Worm (Caenorhabditis elegans) whole organism, young adult: Measurements from ENCODE around the gene M106.8.

Experiments used
- F39B2.1 ChIP-seq: fragments of 200-800 bp; sonication (Bioruptor generic); IDR thresholded peaks from 2 replicates; pipeline ENCODE4 v1.3.6; 2022; ENCODE audit warnings: missing genetic modification reagents, missing genetic modification characterization, missing compliant biosample characterization
- akir-1 ChIP-seq: fragments of 200-800 bp; sonication (Bioruptor generic); optimal IDR thresholded peaks from 2 replicates; lab custom pipeline; 2018; ENCODE audit warnings: mild to moderate bottlenecking, missing genetic modification characterization, moderate library complexity, missing compliant biosample characterization
- attf-5 ChIP-seq: fragments of 200-800 bp; sonication (Bioruptor generic); optimal IDR thresholded peaks from 2 replicates; lab custom pipeline; 2018; ENCODE audit warnings: mild to moderate bottlenecking, missing genetic modification characterization, missing compliant biosample characterization
- lsy-27 ChIP-seq: sonication (generic microtip); optimal IDR thresholded peaks from 2 replicates; lab custom pipeline; 2017; ENCODE audit warnings: missing genetic modification characterization, mild to moderate bottlenecking, missing compliant biosample characterization, antibody characterized with exemption, missing genotype, borderline replicate concordance; ENCODE audit not compliant: insufficient read depth
- nfya-1 ChIP-seq: sonication (generic microtip); optimal IDR thresholded peaks from 2 replicates; lab custom pipeline; 2017; ENCODE audit warnings: antibody characterized with exemption, missing compliant biosample characterization, missing genetic modification characterization, borderline replicate concordance; ENCODE audit not compliant: insufficient read depth
- pha-4 ChIP-seq: fragments of 150-350 bp; sonication (generic microtip); optimal IDR thresholded peaks from 2 replicates; lab custom pipeline; 2014; ENCODE audit warnings: missing biosample characterization, missing genetic modification reagents, missing genetic modification characterization
- snpc-4 ChIP-seq, 5 experiments: fragments of 150-350 bp in 1 of 5; sonication (generic microtip) in 4 of 5; optimal IDR thresholded peaks; 2 replicates each; lab custom pipeline; 2014 to 2018; ENCODE audit warnings: missing genetic modification characterization in 5 of 5, missing biosample characterization in 3 of 5, antibody characterized with exemption in 2 of 5, mild to moderate bottlenecking in 2 of 5, missing compliant biosample characterization in 2 of 5, missing genotype in 2 of 5, moderate library complexity in 2 of 5, missing genetic modification reagents in 1 of 5
- tbp1 ChIP-seq: fragments of 200-800 bp; sonication (Bioruptor generic); optimal IDR thresholded peaks from 2 replicates; lab custom pipeline; 2018; ENCODE audit warnings: mild to moderate bottlenecking, missing genetic modification characterization, missing compliant biosample characterization
- unc-62 ChIP-seq: fragments of 150-350 bp; optimal IDR thresholded peaks from 2 replicates; lab custom pipeline; 2014; ENCODE audit warnings: missing biosample characterization, missing genetic modification reagents, missing genetic modification characterization
- xnd-1 ChIP-seq: sonication (generic microtip); optimal IDR thresholded peaks from 2 replicates; lab custom pipeline; 2016; ENCODE audit warnings: missing genotype, missing genetic modification reagents, missing genetic modification characterization, missing compliant biosample characterization
- zim-3 ChIP-seq: sonication (generic microtip); optimal IDR thresholded peaks from 2 replicates; lab custom pipeline; 2017; ENCODE audit warnings: mild to moderate bottlenecking, missing genetic modification characterization, moderate library complexity, missing compliant biosample characterization

DNA sequence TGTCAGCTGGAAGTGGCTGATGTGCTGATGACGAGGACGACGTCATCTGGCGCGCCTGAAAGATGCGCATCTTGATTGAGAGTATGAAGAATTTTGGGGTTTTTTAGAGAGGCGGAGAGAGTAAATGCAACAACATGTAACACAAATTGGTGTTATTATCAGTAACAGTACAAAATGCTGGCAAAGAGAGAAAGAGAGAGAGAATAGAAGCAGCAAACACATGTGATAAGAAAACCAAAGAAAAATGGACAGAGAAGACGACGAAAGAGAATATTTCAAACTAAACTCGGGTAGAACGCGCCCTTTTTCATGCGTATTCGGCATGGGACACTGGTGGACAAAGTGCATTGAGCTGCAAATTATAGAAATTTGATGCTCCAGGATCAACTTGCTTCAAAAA is 17.4 kb upstream of the M106.8 start, which contains the start of gene M106.3:
- no peak for TF ChIP-seq F39B2.1 (GFP tag; lab: Robert Waterston, UW)
- TF ChIP-seq pha-4 (tag; lab: Kevin White, UChicago) = no peak
- no peak for TF ChIP-seq nfya-1
- TF ChIP-seq xnd-1 (tag; lab: Kevin White, UChicago) = no peak
- no peak for TF ChIP-seq tbp1
- no peak for TF ChIP-seq zim-3
- no peak for TF ChIP-seq snpc-4 (GFP tag; optimal IDR thresholded peaks at IDR 0.05; lab: Kevin White, UChicago)
- no peak for TF ChIP-seq snpc-4 (tag; optimal IDR thresholded peaks at IDR 0.05; lab: Kevin White, UChicago)
- TF ChIP-seq attf-5 = peak; percentile 7
- TF ChIP-seq akir-1 (GFP tag; lab: Kevin White, UChicago) = no peak
- TF ChIP-seq unc-62 (GFP tag; lab: Kevin White, UChicago) = no peak
- TF ChIP-seq lsy-27 (tag; lab: Kevin White, UChicago) = no peak
